Worm (Caenorhabditis elegans): ENCODE measurements around the gene dhs-21.
A peak's percentile ranks its signal among the peaks of the same experiment; 100 is the strongest.

dhs-21 gene

DNA sequence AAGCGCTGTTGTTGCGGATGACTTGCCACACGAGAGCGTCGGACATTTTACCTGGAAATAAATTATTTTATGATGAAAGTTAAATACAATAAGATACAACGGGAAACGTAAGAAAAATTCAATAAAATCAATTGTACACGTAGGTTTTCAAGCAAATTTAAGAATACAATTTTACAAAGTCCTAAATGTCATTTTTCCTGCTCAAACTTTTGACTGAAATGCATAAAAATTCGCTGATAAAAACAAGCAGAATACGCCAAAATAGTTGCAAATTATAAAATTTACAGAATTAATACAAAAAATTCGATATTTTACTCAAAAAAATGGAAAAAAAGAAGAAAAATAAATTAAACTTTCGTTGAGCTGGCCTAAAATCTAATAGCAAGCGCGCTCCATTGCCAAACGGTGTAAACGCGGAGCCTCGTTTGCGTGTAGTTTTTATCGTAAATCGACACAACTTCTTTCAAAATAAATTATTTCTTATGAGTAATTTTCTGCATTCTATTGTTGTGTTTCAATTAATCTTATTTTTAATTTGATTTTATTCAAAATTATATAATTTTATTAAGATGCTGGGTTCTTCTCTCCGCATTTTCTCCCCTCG, 5.3 kb downstream of the dhs-21 start, which contains the start of the genes rpl-28 and mrpl-49 (continued):
- TF ChIP-seq ama-1 (optimal IDR thresholded peaks at IDR 0.05) = peak; percentile 17
- no peak for TF ChIP-seq unc-130 (GFP tag; optimal IDR thresholded peaks at IDR 0.05)
- TF ChIP-seq nhr-25 (tag; optimal IDR thresholded peaks at IDR 0.05; ENCODE audit: borderline replicate concordance, insufficient read depth) = peak; percentile 35
- peak; percentile 67 for TF ChIP-seq dmd-6 (GFP tag; IDR thresholded peaks at IDR 0.05)
- no peak for TF ChIP-seq ZK546.5 (tag; optimal IDR thresholded peaks at IDR 0.05)
- TF ChIP-seq lin-29 (GFP tag; IDR thresholded peaks at IDR 0.05) = no peak
- TF ChIP-seq nhr-111 (GFP tag; optimal IDR thresholded peaks at IDR 0.05) = no peak
- peak; percentile 79 for TF ChIP-seq R02D3.7 (tag; optimal IDR thresholded peaks at IDR 0.05)
- no peak for TF ChIP-seq zag-1 (tag; optimal IDR thresholded peaks at IDR 0.05)
- TF ChIP-seq duxl-1 (tag; optimal IDR thresholded peaks at IDR 0.05; ENCODE audit: poor library complexity) = no peak
- TF ChIP-seq lin-38 (GFP tag; IDR thresholded peaks at IDR 0.05) = peak; percentile 97
- TF ChIP-seq skn-1 (tag; optimal IDR thresholded peaks at IDR 0.05) = no peak
- peak in 1 of 2 experiments; percentile 71 for TF ChIP-seq unc-62 (GFP tag; optimal IDR thresholded peaks at IDR 0.05 in 1 of 2)
- no peak for TF ChIP-seq unc-62 (tag; optimal IDR thresholded peaks at IDR 0.05)
- TF ChIP-seq cey-2 (tag; optimal IDR thresholded peaks at IDR 0.05; ENCODE audit: borderline replicate concordance, insufficient read depth) = no peak
- no peak for TF ChIP-seq spr-1 (tag; optimal IDR thresholded peaks at IDR 0.05)
- no peak for TF ChIP-seq tag-97 (GFP tag; IDR thresholded peaks at IDR 0.05)
- TF ChIP-seq nhr-237 (tag; optimal IDR thresholded peaks at IDR 0.05) = no peak
- TF ChIP-seq nhr-6 (tag; optimal IDR thresholded peaks at IDR 0.05) = peak; percentile 98
- TF ChIP-seq ceh-28 (tag; optimal IDR thresholded peaks at IDR 0.05) = no peak
- no peak for TF ChIP-seq ceh-44 (GFP tag; IDR thresholded peaks at IDR 0.05)
- TF ChIP-seq Y105C5A.15 (GFP tag; IDR thresholded peaks at IDR 0.05) = no peak
- peak; percentile 99 for TF ChIP-seq Y48G9A.11 (GFP tag; IDR thresholded peaks at IDR 0.05)
- no peak for TF ChIP-seq lin-39 (tag; optimal IDR thresholded peaks at IDR 0.05)
- peak; percentile 38 to 94 for TF ChIP-seq lsy-2 (tag; optimal IDR thresholded peaks at IDR 0.05)
- TF ChIP-seq fkh-10 (GFP tag; optimal IDR thresholded peaks at IDR 0.05) = peak; percentile 57
- peak; percentile 54 for TF ChIP-seq nhr-102 (tag; optimal IDR thresholded peaks at IDR 0.05)
- TF ChIP-seq php-3 (GFP tag; IDR thresholded peaks at IDR 0.05) = no peak
- TF ChIP-seq gei-8 (GFP tag; optimal IDR thresholded peaks at IDR 0.05) = no peak
- TF ChIP-seq mxl-2 (GFP tag; conservative IDR thresholded peaks at IDR 0.05) = no peak
- TF ChIP-seq dmd-8 (GFP tag; IDR thresholded peaks at IDR 0.05) = no peak
- TF ChIP-seq dpl-1 (GFP tag; optimal IDR thresholded peaks at IDR 0.05) = peak; percentile 85
- TF ChIP-seq mxl-3 (GFP tag; optimal IDR thresholded peaks at IDR 0.05) = no peak
- no peak for TF ChIP-seq sdz-12 (GFP tag; optimal IDR thresholded peaks at IDR 0.05)
- no peak for TF ChIP-seq daf-12 (tag; optimal IDR thresholded peaks at IDR 0.05)
- TF ChIP-seq Y5F2A.4 (GFP tag; optimal IDR thresholded peaks at IDR 0.05) = no peak
- peak; percentile 76 for TF ChIP-seq hlh-30 (tag; optimal IDR thresholded peaks at IDR 0.05; ENCODE audit: insufficient read depth)
- 0 out of 2 replicates have a peak, but pooled peaks have one; percentile 6 for TF ChIP-seq ZK337.2 (GFP tag; IDR thresholded peaks at IDR 0.05)
- peak; percentile 42 for TF ChIP-seq pqm-1 (tag; optimal IDR thresholded peaks at IDR 0.05)
- TF ChIP-seq aha-1 (tag) = peak; percentile 46
- no peak for TF ChIP-seq ztf-11 (tag; optimal IDR thresholded peaks at IDR 0.05)
- TF ChIP-seq tra-1 (GFP tag; IDR thresholded peaks at IDR 0.05) = no peak
- TF ChIP-seq rbr-2 (tag; optimal IDR thresholded peaks at IDR 0.05) = peak; percentile 73
- TF ChIP-seq T26A8.4 (GFP tag; IDR thresholded peaks at IDR 0.05) = 0 out of 2 replicates have a peak, but pooled peaks have one; percentile 43
- TF ChIP-seq hlh-11 (tag; optimal IDR thresholded peaks at IDR 0.05) = no peak
- TF ChIP-seq F49E8.2 (tag; optimal IDR thresholded peaks at IDR 0.05; ENCODE audit: borderline replicate concordance) = no peak
- no peak for TF ChIP-seq F44E2.7 (GFP tag; IDR thresholded peaks at IDR 0.05)
- TF ChIP-seq unc-39 (tag; optimal IDR thresholded peaks at IDR 0.05) = no peak
- peak; percentile 86 for TF ChIP-seq mep-1 (tag; optimal IDR thresholded peaks at IDR 0.05)
- TF ChIP-seq pha-4 (GFP tag; IDR thresholded peaks at IDR 0.05) = no peak
- no peak for TF ChIP-seq pha-4 (tag; optimal IDR thresholded peaks at IDR 0.05)

All from whole organism, L4 larva.